Fruit fly (Drosophila melanogaster): ENCODE results near the gene CG34012.

The CG34012 gene

DNA sequence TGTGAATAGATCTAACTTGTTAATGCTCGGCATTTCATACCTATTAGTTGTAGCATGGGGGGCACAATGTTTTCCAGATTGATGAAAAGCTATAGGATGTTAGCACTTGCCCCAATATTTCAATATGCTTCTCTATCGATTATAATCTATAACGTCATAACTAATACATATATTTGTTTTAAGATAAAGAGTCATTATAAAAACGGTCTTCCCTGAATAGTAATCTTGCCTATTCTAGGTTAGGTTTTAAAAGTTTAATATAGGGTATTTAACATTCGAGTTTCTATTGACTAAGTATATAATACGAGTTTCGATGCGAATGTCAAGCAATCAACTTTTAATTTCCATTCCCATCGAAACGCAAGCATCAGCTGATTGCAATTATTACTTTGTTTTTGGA lies 48.1 kb downstream of the CG34012 start, which contains the start of the genes CG6321 and Blos2 (continued):
- TF ChIP-seq Atf3 (GFP tag; optimal IDR thresholded peaks at IDR 0.05) (no peak), cwo (GFP tag; optimal IDR thresholded peaks at IDR 0.05) (peak; percentile 65), ems (GFP tag; optimal IDR thresholded peaks at IDR 0.05) (peak; percentile 55), gfzf (GFP tag; optimal IDR thresholded peaks at IDR 0.05) (no peak), croc (GFP tag; conservative IDR thresholded peaks at IDR 0.05) (peak; percentile 48; the same call in 2 of the 3 replicates), Atf6 (GFP tag; IDR thresholded peaks at IDR 0.05) (peak; percentile 66), CG5180 (GFP tag; optimal IDR thresholded peaks at IDR 0.05) (peak; percentile 40), CG4328 (GFP tag; optimal IDR thresholded peaks at IDR 0.05) (peak; percentile 57), CG12236 (GFP tag; optimal IDR thresholded peaks at IDR 0.05) (peak; percentile 18), tll (GFP tag; optimal IDR thresholded peaks at IDR 0.05) (no peak), disco-r (GFP tag; optimal IDR thresholded peaks at IDR 0.05) (no peak), dimm (GFP tag; IDR thresholded peaks at IDR 0.05) (no peak), zfh2 (GFP tag; optimal IDR thresholded peaks at IDR 0.05) (no peak), cg (GFP tag; optimal IDR thresholded peaks at IDR 0.05) (no peak), Hr78 (GFP tag; optimal IDR thresholded peaks at IDR 0.05) (peak in 1 of 2 experiments; percentile 31), h (optimal IDR thresholded peaks at IDR 0.05) (no peak), fd96Cb (tag; optimal IDR thresholded peaks at IDR 0.05) (peak; percentile 76), Ravus (GFP tag; IDR thresholded peaks at IDR 0.05) (no peak), NK7.1 (GFP tag; optimal IDR thresholded peaks at IDR 0.05) (peak; percentile 25), CG7963 (GFP tag; IDR thresholded peaks at IDR 0.05; ENCODE audit: partially characterized antibody) (no peak), Abd-B (GFP tag; optimal IDR thresholded peaks at IDR 0.05) (peak; percentile 76), Dp (GFP tag; optimal IDR thresholded peaks at IDR 0.05) (peak; percentile 50), CG12659 (GFP tag; optimal IDR thresholded peaks at IDR 0.05) (peak; percentile 68), CG14965 (GFP tag; optimal IDR thresholded peaks at IDR 0.05; ENCODE audit: borderline replicate concordance) (no peak), Ssrp (tag; optimal IDR thresholded peaks at IDR 0.05) (peak; percentile 67), lola (GFP tag; optimal IDR thresholded peaks at IDR 0.05) (peak in 1 of 3 experiments; percentile 72), Dfd (GFP tag; optimal IDR thresholded peaks at IDR 0.05) (no peak), CG10654 (GFP tag; optimal IDR thresholded peaks at IDR 0.05) (peak; percentile 50), CG31441 (GFP tag; IDR thresholded peaks at IDR 0.05) (peak; percentile 84), mirr (GFP tag; optimal IDR thresholded peaks at IDR 0.05) (peak; percentile 4), CG14050 (GFP tag; IDR thresholded peaks at IDR 0.05) (peak; percentile 49; the same call in 1 of the 3 replicates), wdn (GFP tag; IDR thresholded peaks at IDR 0.05) (no peak), CG11456 (GFP tag; IDR thresholded peaks at IDR 0.05) (peak; percentile 57; the same call in 1 of the 3 replicates), nerfin-2 (GFP tag; IDR thresholded peaks at IDR 0.05; ENCODE audit: partially characterized antibody) (no peak), nerfin-1 (tag; optimal IDR thresholded peaks at IDR 0.05) (peak; percentile 74), prd (optimal IDR thresholded peaks at IDR 0.05) (no peak), prd (GFP tag; IDR thresholded peaks at IDR 0.05) (peak; percentile 61; the same call in 2 of the 3 replicates), Doc2 (GFP tag; IDR thresholded peaks at IDR 0.05) (no peak), Opbp (GFP tag; IDR thresholded peaks at IDR 0.05; ENCODE audit: partially characterized antibody) (no peak), jing (GFP tag; optimal IDR thresholded peaks at IDR 0.05) (peak; percentile 12), CG16779 (GFP tag; IDR thresholded peaks at IDR 0.05) (no peak), slbo (GFP tag; IDR thresholded peaks at IDR 0.05) (peak; percentile 68), CG10543 (GFP tag; optimal IDR thresholded peaks at IDR 0.05) (peak; percentile 54), ind (GFP tag; optimal IDR thresholded peaks at IDR 0.05) (peak; percentile 75), BEAF-32 (GFP tag; optimal IDR thresholded peaks at IDR 0.05) (no peak), CG11723 (GFP tag; optimal IDR thresholded peaks at IDR 0.05) (peak; percentile 39), Tbp (GFP tag; optimal IDR thresholded peaks at IDR 0.05) (no peak), oc (tag; optimal IDR thresholded peaks at IDR 0.05) (peak; percentile 43), CG6272 (GFP tag; IDR thresholded peaks at IDR 0.05) (no peak), ham (GFP tag; IDR thresholded peaks at IDR 0.05) (no peak)
